Fruit fly (Drosophila melanogaster): ENCODE results near the gene CG15253.
A peak's percentile ranks its signal among the peaks of the same experiment; 100 is the strongest.

Gene CG15253

dm6 chr2L:15629596-15630168 is 13.5 kb upstream of the CG15253 start, which contains the start of gene CG18480 (continued):
- TF ChIP-seq fd3F (GFP tag; optimal IDR thresholded peaks at IDR 0.05) (peak; percentile 18), CG11504 (tag; optimal IDR thresholded peaks at IDR 0.05) (peak; percentile 44), lov (optimal IDR thresholded peaks at IDR 0.05) (no peak), lov (GFP tag; IDR thresholded peaks at IDR 0.05) (no peak), CG14667 (GFP tag; IDR thresholded peaks at IDR 0.05) (0 out of 2 replicates have a peak, but pooled peaks have one; percentile 12), tup (GFP tag; optimal IDR thresholded peaks at IDR 0.05) (no peak), CG10267 (tag; optimal IDR thresholded peaks at IDR 0.05) (no peak), pho (GFP tag; optimal IDR thresholded peaks at IDR 0.05) (peak; percentile 31), CG7745 (tag; optimal IDR thresholded peaks at IDR 0.05) (no peak), CG3838 (GFP tag; optimal IDR thresholded peaks at IDR 0.05) (no peak), CG7987 (GFP tag; optimal IDR thresholded peaks at IDR 0.05) (no peak), al (GFP tag; IDR thresholded peaks at IDR 0.05) (peak; percentile 44; the same call in 1 of the 2 replicates), Meics (GFP tag; optimal IDR thresholded peaks at IDR 0.05) (peak; percentile 59), org-1 (GFP tag; optimal IDR thresholded peaks at IDR 0.05) (peak; percentile 0), CG6175 (GFP tag; IDR thresholded peaks at IDR 0.05) (no peak), ap (GFP tag; IDR thresholded peaks at IDR 0.05) (no peak), CG12219 (GFP tag; optimal IDR thresholded peaks at IDR 0.05) (peak; percentile 41), wor (GFP tag; IDR thresholded peaks at IDR 0.05) (no peak), CG33557 (GFP tag; optimal IDR thresholded peaks at IDR 0.05) (no peak), ftz-f1 (GFP tag; optimal IDR thresholded peaks at IDR 0.05) (no peak), onecut (GFP tag; IDR thresholded peaks at IDR 0.05) (peak; percentile 46; the same call in 1 of the 2 replicates), CG14965 (GFP tag; optimal IDR thresholded peaks at IDR 0.05; ENCODE audit: borderline replicate concordance) (no peak), BtbVII (GFP tag; optimal IDR thresholded peaks at IDR 0.05) (no peak), gem (tag; optimal IDR thresholded peaks at IDR 0.05) (peak; percentile 62), tgo (GFP tag; IDR thresholded peaks at IDR 0.05) (peak; percentile 20; the same call in 1 of the 3 replicates), nom (GFP tag; optimal IDR thresholded peaks at IDR 0.05) (no peak), CG6254 (GFP tag; optimal IDR thresholded peaks at IDR 0.05) (no peak), Xbp1 (GFP tag; optimal IDR thresholded peaks at IDR 0.05) (peak; percentile 50), cato (GFP tag; optimal IDR thresholded peaks at IDR 0.05; ENCODE audit: borderline replicate concordance) (no peak), CG15073 (GFP tag; optimal IDR thresholded peaks at IDR 0.05) (no peak), CG17802 (tag; optimal IDR thresholded peaks at IDR 0.05) (no peak), CG9797 (GFP tag; optimal IDR thresholded peaks at IDR 0.05) (no peak), exex (tag; optimal IDR thresholded peaks at IDR 0.05) (peak; percentile 81), vfl (GFP tag; optimal IDR thresholded peaks at IDR 0.05) (no peak), trh (GFP tag; optimal IDR thresholded peaks at IDR 0.05) (no peak), CG15011 (GFP tag; optimal IDR thresholded peaks at IDR 0.05) (no peak), klu (GFP tag; IDR thresholded peaks at IDR 0.05) (no peak), rib (GFP tag; IDR thresholded peaks at IDR 0.05) (no peak), pum (GFP tag; optimal IDR thresholded peaks at IDR 0.05) (peak; percentile 24), btn (GFP tag; optimal IDR thresholded peaks at IDR 0.05) (no peak), ara (GFP tag; IDR thresholded peaks at IDR 0.05) (no peak), CrebB (tag; optimal IDR thresholded peaks at IDR 0.05) (no peak), CG18262 (tag; optimal IDR thresholded peaks at IDR 0.05) (no peak), CG32772 (GFP tag; IDR thresholded peaks at IDR 0.05) (no peak), Sin3A (optimal IDR thresholded peaks at IDR 0.05) (no peak), slbo (GFP tag; IDR thresholded peaks at IDR 0.05) (peak; percentile 66), ind (GFP tag; optimal IDR thresholded peaks at IDR 0.05) (peak; percentile 64), CG8359 (GFP tag; optimal IDR thresholded peaks at IDR 0.05; ENCODE audit: borderline replicate concordance) (no peak), HmgD (GFP tag; optimal IDR thresholded peaks at IDR 0.05) (no peak), CG12071 (GFP tag; optimal IDR thresholded peaks at IDR 0.05) (peak; percentile 33), jigr1 (GFP tag; IDR thresholded peaks at IDR 0.05) (no peak)

All from whole organism, embryonic.